Fruit fly (Drosophila melanogaster) whole organism, embryonic: ENCODE data around the gene pkaap.

ENCODE experiments used
- Atf-2 ChIP-seq: fragments of 200-800 bp; sonication (Bioruptor generic); optimal IDR thresholded peaks from 2 replicates; lab custom pipeline; 2016; ENCODE audit warnings: missing biosample characterization, missing genetic modification characterization
- B-H2 ChIP-seq: fragments of 200-800 bp; sonication (Bioruptor generic); optimal IDR thresholded peaks from 2 replicates; lab custom pipeline; 2018; ENCODE audit warnings: missing biosample characterization, mild to moderate bottlenecking, missing genetic modification characterization
- CG10543 ChIP-seq: fragments of 200-800 bp; sonication (Bioruptor generic); optimal IDR thresholded peaks from 3 replicates; lab custom pipeline; 2017; ENCODE audit warnings: missing biosample characterization, mild to moderate bottlenecking, missing genetic modification characterization, moderate library complexity
- CG12769 ChIP-seq: fragments of 200-800 bp; sonication (Bioruptor generic); optimal IDR thresholded peaks from 2 replicates; lab custom pipeline; 2019; ENCODE audit warnings: missing biosample characterization, mild to moderate bottlenecking, missing genetic modification characterization, moderate library complexity
- CG15269 ChIP-seq: fragments of 200-800 bp; sonication (Bioruptor generic); optimal IDR thresholded peaks from 2 replicates; lab custom pipeline; 2018; ENCODE audit warnings: missing biosample characterization, mild to moderate bottlenecking, missing genetic modification characterization, moderate library complexity
- CG1603 ChIP-seq: fragments of 200-800 bp; sonication (Bioruptor generic); optimal IDR thresholded peaks from 2 replicates; lab custom pipeline; 2019; ENCODE audit warnings: missing biosample characterization, mild to moderate bottlenecking, missing genetic modification characterization, moderate library complexity
- CG17385 ChIP-seq: fragments of 200-800 bp; sonication (Bioruptor generic); optimal IDR thresholded peaks from 3 replicates; lab custom pipeline; 2018; ENCODE audit warnings: missing biosample characterization, mild to moderate bottlenecking, missing genetic modification characterization
- CG18764 ChIP-seq: fragments of 200-800 bp; sonication (Bioruptor generic); optimal IDR thresholded peaks from 3 replicates; lab custom pipeline; 2016; ENCODE audit warnings: missing biosample characterization, missing genetic modification characterization
- CG2120 ChIP-seq: fragments of 200-800 bp; sonication (Bioruptor generic); optimal IDR thresholded peaks from 3 replicates; lab custom pipeline; 2016; ENCODE audit warnings: missing biosample characterization, missing genetic modification characterization
- CG2712 ChIP-seq: fragments of 200-800 bp; optimal IDR thresholded peaks from 3 replicates; lab custom pipeline; 2019; ENCODE audit warnings: missing biosample characterization, mild to moderate bottlenecking, missing genetic modification characterization, moderate library complexity
- CG32532 ChIP-seq: fragments of 200-800 bp; sonication (Bioruptor generic); IDR thresholded peaks from 2 replicates; pipeline ENCODE4 v1.3.6; 2022; ENCODE audit warnings: missing biosample characterization, missing genetic modification characterization
- CG34422 ChIP-seq: fragments of 200-800 bp; sonication (Bioruptor generic); IDR thresholded peaks from 3 replicates; pipeline ENCODE4 v1.3.6; 2022; ENCODE audit warnings: missing biosample characterization, missing genetic modification characterization
- CG3726 ChIP-seq: fragments of 200-800 bp; sonication (Bioruptor generic); IDR thresholded peaks from 3 replicates; pipeline ENCODE4, ENCODE4 v1.3.6; 2022; ENCODE audit warnings: missing biosample characterization, missing genetic modification characterization
- CG3995 ChIP-seq: fragments of 200-800 bp; sonication (Bioruptor generic); optimal IDR thresholded peaks from 3 replicates; lab custom pipeline; 2016; ENCODE audit warnings: missing biosample characterization, missing genetic modification characterization
- CG4404 ChIP-seq: fragments of 200-800 bp; sonication (Bioruptor generic); IDR thresholded peaks from 2 replicates; pipeline ENCODE4 v1.3.6; 2022; ENCODE audit warnings: missing biosample characterization, missing genetic modification characterization
- CG6854 ChIP-seq: fragments of 200-800 bp; sonication (Bioruptor generic); optimal IDR thresholded peaks from 3 replicates; lab custom pipeline; 2017; ENCODE audit warnings: missing biosample characterization, mild to moderate bottlenecking, missing genetic modification characterization
- CG8290 ChIP-seq, 3 experiments: fragments of 200-800 bp; sonication (Bioruptor generic); optimal IDR thresholded peaks; 2 replicates each; lab custom pipeline; 2016 to 2019; ENCODE audit warnings: missing biosample characterization in 3 of 3, missing genetic modification characterization in 3 of 3, mild to moderate bottlenecking in 2 of 3, moderate library complexity in 1 of 3
- Deaf1 ChIP-seq: fragments of 200-800 bp; optimal IDR thresholded peaks from 3 replicates; lab custom pipeline; 2019; ENCODE audit warnings: missing biosample characterization, mild to moderate bottlenecking, missing genetic modification characterization, moderate library complexity
- Dek ChIP-seq: fragments of 200-800 bp; sonication (Bioruptor generic); optimal IDR thresholded peaks from 3 replicates; lab custom pipeline; 2019; ENCODE audit warnings: missing biosample characterization, mild to moderate bottlenecking, missing genetic modification characterization, moderate library complexity
- Fer3 ChIP-seq: fragments of 200-800 bp; sonication (Bioruptor generic); optimal IDR thresholded peaks from 2 replicates; lab custom pipeline; 2018; ENCODE audit warnings: missing biosample characterization, mild to moderate bottlenecking, missing genetic modification characterization, moderate library complexity
- Gsc ChIP-seq: fragments of 200-800 bp; sonication (Bioruptor generic); IDR thresholded peaks from 2 replicates; pipeline ENCODE4 v1.3.6; 2022; ENCODE audit warnings: missing biosample characterization, missing genetic modification characterization
- HLH3B ChIP-seq: fragments of 200-800 bp; sonication (Bioruptor generic); IDR thresholded peaks from 2 replicates; pipeline ENCODE4 v1.3.6; 2022; ENCODE audit warnings: missing biosample characterization, missing genetic modification characterization
- Hr39 ChIP-seq: fragments of >200 bp; optimal IDR thresholded peaks from 2 replicates; lab custom pipeline; 2017
- Mes4 ChIP-seq: fragments of 200-800 bp; sonication (Bioruptor generic); optimal IDR thresholded peaks from 2 replicates; lab custom pipeline; 2016; ENCODE audit warnings: missing biosample characterization, missing genetic modification characterization
- Pdp1 ChIP-seq, 2 experiments: fragments of 200-800 bp; sonication (Bioruptor generic); optimal IDR thresholded peaks; 3 replicates each; lab custom pipeline; 2016; ENCODE audit warnings: missing biosample characterization in 2 of 2, missing genetic modification characterization in 2 of 2, mild to moderate bottlenecking in 1 of 2, moderate library complexity in 1 of 2
- Rfx ChIP-seq: fragments of 200-800 bp; sonication (Bioruptor generic); IDR thresholded peaks from 2 replicates; pipeline ENCODE4 v1.3.6; 2022; ENCODE audit warnings: missing biosample characterization, missing genetic modification characterization
- YL-1 ChIP-seq: fragments of 200-800 bp; sonication (Bioruptor generic); optimal IDR thresholded peaks from 3 replicates; lab custom pipeline; 2017; ENCODE audit warnings: missing biosample characterization, mild to moderate bottlenecking, missing genetic modification characterization
- al ChIP-seq: fragments of 200-800 bp; sonication (Bioruptor generic); IDR thresholded peaks from 2 replicates; pipeline ENCODE4 v1.3.6; 2022; ENCODE audit warnings: missing biosample characterization, missing genetic modification characterization
- bsh ChIP-seq, 2 experiments: fragments of 200-800 bp; sonication (Bioruptor generic); optimal IDR thresholded peaks; 2 replicates each; lab custom pipeline; 2017 to 2018; ENCODE audit warnings: mild to moderate bottlenecking in 2 of 2, missing biosample characterization in 2 of 2, missing genetic modification characterization in 2 of 2, moderate library complexity in 1 of 2
- caup ChIP-seq: fragments of 200-800 bp; sonication (Bioruptor generic); optimal IDR thresholded peaks from 3 replicates; lab custom pipeline; 2017; ENCODE audit warnings: missing biosample characterization, mild to moderate bottlenecking, missing genetic modification characterization, moderate library complexity; ENCODE audit not compliant: severe bottlenecking
- chinmo ChIP-seq: fragments of 200-800 bp; sonication (Bioruptor generic); IDR thresholded peaks from 4 replicates; pipeline ENCODE4 v1.3.6; 2022; ENCODE audit warnings: missing biosample characterization, missing genetic modification characterization; ENCODE audit not compliant: partially characterized antibody
- chm ChIP-seq: fragments of 200-800 bp; sonication (Bioruptor generic); IDR thresholded peaks from 2 replicates; pipeline ENCODE4 v1.3.6; 2022; ENCODE audit warnings: missing biosample characterization, missing genetic modification characterization
- ci ChIP-seq: fragments of 200-800 bp; sonication (Bioruptor generic); IDR thresholded peaks from 3 replicates; pipeline ENCODE4 v1.3.6; 2022; ENCODE audit warnings: missing biosample characterization, missing genetic modification characterization
- corto ChIP-seq: fragments of 200-800 bp; sonication (Bioruptor generic); optimal IDR thresholded peaks from 2 replicates; lab custom pipeline; 2016; ENCODE audit warnings: missing biosample characterization, mild to moderate bottlenecking, missing genetic modification characterization, moderate library complexity
- cwo ChIP-seq: fragments of 200-800 bp; sonication (Bioruptor generic); optimal IDR thresholded peaks from 3 replicates; lab custom pipeline; 2017; ENCODE audit warnings: missing biosample characterization, missing genetic modification characterization, mild to moderate bottlenecking, moderate library complexity, missing genetic modification reagents
- eve ChIP-seq, 2 experiments: fragments of >200 bp; optimal IDR thresholded peaks; 2 replicates each; lab custom pipeline; 2017; ENCODE audit warnings: missing biosample characterization in 2 of 2, missing genetic modification characterization in 2 of 2
- fd3F ChIP-seq: fragments of 200-800 bp; sonication (Bioruptor generic); optimal IDR thresholded peaks from 2 replicates; lab custom pipeline; 2018; ENCODE audit warnings: missing biosample characterization, mild to moderate bottlenecking, missing genetic modification characterization, moderate library complexity
- fu2 ChIP-seq: fragments of 200-800 bp; sonication (Bioruptor generic); optimal IDR thresholded peaks from 2 replicates; lab custom pipeline; 2016; ENCODE audit warnings: missing biosample characterization, missing genetic modification characterization
- grn ChIP-seq: fragments of 200-800 bp; sonication (Bioruptor generic); optimal IDR thresholded peaks from 3 replicates; lab custom pipeline; 2017; ENCODE audit warnings: missing biosample characterization, missing genetic modification characterization
- gsb ChIP-seq: fragments of 200-800 bp; sonication (Bioruptor generic); IDR thresholded peaks from 2 replicates; pipeline ENCODE4 v1.3.6; 2022; ENCODE audit warnings: missing biosample characterization, missing genetic modification characterization
- hkb ChIP-seq, 2 experiments: fragments of 200-800 bp in 1 of 2; fragments of >200 bp in 1 of 2; sonication (Bioruptor generic) in 1 of 2; IDR thresholded peaks in 1 of 2; optimal IDR thresholded peaks in 1 of 2; 2 replicates each; pipeline versions ENCODE4 v1.3.6 to Lab custom; 2017 to 2022; ENCODE audit warnings: missing biosample characterization in 1 of 2, missing genetic modification characterization in 1 of 2
- jing ChIP-seq: fragments of 200-800 bp; sonication (Bioruptor generic); optimal IDR thresholded peaks from 2 replicates; lab custom pipeline; 2018; ENCODE audit warnings: missing biosample characterization, mild to moderate bottlenecking, missing genetic modification characterization
- lab ChIP-seq: fragments of 200-800 bp; sonication (Bioruptor generic); optimal IDR thresholded peaks from 3 replicates; lab custom pipeline; 2017; ENCODE audit warnings: missing biosample characterization, missing genetic modification characterization, mild to moderate bottlenecking, moderate library complexity, missing genetic modification reagents
- nerfin-2 ChIP-seq: fragments of 200-800 bp; sonication (Bioruptor generic); IDR thresholded peaks from 2 replicates; pipeline ENCODE4 v1.3.6; 2022; ENCODE audit warnings: missing biosample characterization, missing genetic modification characterization; ENCODE audit not compliant: partially characterized antibody
- nom ChIP-seq: fragments of 200-800 bp; sonication (Bioruptor generic); optimal IDR thresholded peaks from 2 replicates; lab custom pipeline; 2017; ENCODE audit warnings: missing biosample characterization, missing genetic modification characterization, mild to moderate bottlenecking, moderate library complexity, missing genetic modification reagents
- p53 ChIP-seq: fragments of 200-800 bp; sonication (Bioruptor generic); optimal IDR thresholded peaks from 2 replicates; lab custom pipeline; 2016; ENCODE audit warnings: missing biosample characterization, missing genetic modification characterization
- phol ChIP-seq: fragments of 200-800 bp; sonication (Bioruptor generic); optimal IDR thresholded peaks from 3 replicates; lab custom pipeline; 2018; ENCODE audit warnings: missing biosample characterization, mild to moderate bottlenecking, missing genetic modification characterization, moderate library complexity
- sug ChIP-seq: fragments of 200-800 bp; optimal IDR thresholded peaks from 2 replicates; lab custom pipeline; 2019; ENCODE audit warnings: missing biosample characterization, mild to moderate bottlenecking, missing genetic modification characterization, moderate library complexity
- tna ChIP-seq: fragments of 200-800 bp; sonication (Bioruptor generic); IDR thresholded peaks from 2 replicates; pipeline ENCODE4 v1.3.6; 2022; ENCODE audit warnings: missing biosample characterization, missing genetic modification characterization; ENCODE audit not compliant: partially characterized antibody

pkaap gene

dm6 chr2L:16315027-16315426 is 26.9 kb downstream of the pkaap start (continued):
- TF ChIP-seq CG3726 = no peak
- TF ChIP-seq Deaf1 (tag; lab: Kevin White, UChicago) = no peak
- peak; percentile 19 for TF ChIP-seq corto (GFP tag; lab: Kevin White, UChicago)
- TF ChIP-seq Gsc = no peak
- TF ChIP-seq HLH3B (GFP tag; lab: Robert Waterston, UW) = no peak
- peak; percentile 17 for TF ChIP-seq CG17385 (GFP tag; lab: Kevin White, UChicago)
- peak; percentile 82 for TF ChIP-seq B-H2 (GFP tag; lab: Kevin White, UChicago)
- TF ChIP-seq al (GFP tag; lab: Robert Waterston, UW) = no peak
- no peak for TF ChIP-seq CG2712 (tag; lab: Kevin White, UChicago)
- TF ChIP-seq nerfin-2 (GFP tag; lab: Robert Waterston, UW) = no peak
- TF ChIP-seq cwo = peak; percentile 27
- no peak for TF ChIP-seq eve (GFP tag; optimal IDR thresholded peaks at IDR 0.05; lab: Kevin White, UChicago)
- TF ChIP-seq nom (GFP tag; lab: Kevin White, UChicago) = peak; percentile 78
- peak; percentile 95 for TF ChIP-seq chinmo (GFP tag; lab: Robert Waterston, UW)
- TF ChIP-seq phol = no peak
- TF ChIP-seq Dek (tag; lab: Kevin White, UChicago) = peak; percentile 26
- no peak for TF ChIP-seq CG3995 (GFP tag; lab: Kevin White, UChicago)
- TF ChIP-seq CG4404 (GFP tag; lab: Robert Waterston, UW) = no peak
- TF ChIP-seq caup (GFP tag; lab: Kevin White, UChicago) = peak; percentile 67
- no peak for TF ChIP-seq Hr39
- peak; percentile 36; the same call in 1 of the 2 replicates for TF ChIP-seq Rfx (GFP tag; lab: Robert Waterston, UW)
- TF ChIP-seq CG12769 (tag; lab: Kevin White, UChicago) = peak; percentile 79
- no peak for TF ChIP-seq CG34422 (GFP tag; lab: Robert Waterston, UW)
- TF ChIP-seq CG18764 (GFP tag; lab: Kevin White, UChicago) = no peak
- TF ChIP-seq hkb (optimal IDR thresholded peaks at IDR 0.05; lab: Kevin White, UChicago) = no peak
- peak; percentile 25; the same call in 1 of the 2 replicates for TF ChIP-seq hkb (GFP tag; IDR thresholded peaks at IDR 0.05; lab: Robert Waterston, UW)
- TF ChIP-seq grn (GFP tag; lab: Kevin White, UChicago) = peak; percentile 9
- peak; percentile 61 for TF ChIP-seq lab (GFP tag; lab: Kevin White, UChicago)
- peak; percentile 82 for TF ChIP-seq CG15269 (tag; lab: Kevin White, UChicago)
- no peak for TF ChIP-seq Atf-2 (GFP tag; lab: Kevin White, UChicago)
- peak; percentile 81 for TF ChIP-seq sug
- peak; percentile 82 for TF ChIP-seq CG10543 (GFP tag; lab: Kevin White, UChicago)
- TF ChIP-seq CG1603 (tag; lab: Kevin White, UChicago) = no peak
- no peak for TF ChIP-seq p53 (GFP tag; lab: Kevin White, UChicago)
- TF ChIP-seq tna (GFP tag; lab: Robert Waterston, UW) = peak; percentile 43; the same call in 1 of the 2 replicates
- peak; percentile 31; the same call in 1 of the 2 replicates for TF ChIP-seq CG32532 (GFP tag; lab: Robert Waterston, UW)
- no peak for TF ChIP-seq fd3F (GFP tag; lab: Kevin White, UChicago)
- TF ChIP-seq ci (GFP tag; lab: Robert Waterston, UW) = peak; percentile 48; the same call in 1 of the 3 replicates
- TF ChIP-seq bsh (GFP tag; optimal IDR thresholded peaks at IDR 0.05; lab: Kevin White, UChicago) = no peak
- no peak for TF ChIP-seq CG8290 (GFP tag; optimal IDR thresholded peaks at IDR 0.05; lab: Kevin White, UChicago)
- TF ChIP-seq CG8290 (tag; optimal IDR thresholded peaks at IDR 0.05; lab: Kevin White, UChicago) = peak in 1 of 2 experiments; percentile 38
- TF ChIP-seq chm = peak; percentile 62; the same call in 1 of the 2 replicates
- no peak for TF ChIP-seq jing
- no peak for TF ChIP-seq fu2 (GFP tag; lab: Kevin White, UChicago)
- peak in 1 of 2 experiments; percentile 97 for TF ChIP-seq Pdp1 (GFP tag; optimal IDR thresholded peaks at IDR 0.05; lab: Kevin White, UChicago)
- no peak for TF ChIP-seq Mes4
- peak; percentile 20 for TF ChIP-seq Fer3 (tag; lab: Kevin White, UChicago)
- peak; percentile 43 for TF ChIP-seq CG6854 (GFP tag; lab: Kevin White, UChicago)
- TF ChIP-seq gsb (GFP tag; lab: Robert Waterston, UW) = no peak
- peak; percentile 2 for TF ChIP-seq CG2120 (GFP tag; lab: Kevin White, UChicago)
- TF ChIP-seq YL-1 (GFP tag; lab: Kevin White, UChicago) = no peak
